Worm (Caenorhabditis elegans) whole organism, L4 larva: ENCODE results near the gene T26H5.4.

Experiments used
- Y105C5A.15 ChIP-seq: fragments of 200-800 bp; sonication (Bioruptor generic); IDR thresholded peaks from 2 replicates; pipeline ENCODE4 v1.3.6; 2022; ENCODE audit warnings: missing genetic modification characterization, missing compliant biosample characterization
- Y5F2A.4 ChIP-seq: fragments of 200-800 bp; sonication (Bioruptor generic); optimal IDR thresholded peaks from 2 replicates; lab custom pipeline; 2018; ENCODE audit warnings: mild to moderate bottlenecking, missing genetic modification characterization, missing compliant biosample characterization
- Y75B8A.6 ChIP-seq: fragments of 200-800 bp; sonication (Bioruptor generic); IDR thresholded peaks from 2 replicates; pipeline ENCODE4 v1.3.6; 2022; ENCODE audit warnings: missing genetic modification reagents, missing genetic modification characterization, missing compliant biosample characterization
- ZK337.2 ChIP-seq: fragments of 200-800 bp; sonication (Bioruptor generic); IDR thresholded peaks from 2 replicates; pipeline ENCODE4 v1.3.6; 2022; ENCODE audit warnings: missing genetic modification reagents, missing genetic modification characterization, missing compliant biosample characterization
- aly-2 ChIP-seq: sonication (generic microtip); optimal IDR thresholded peaks from 2 replicates; lab custom pipeline; 2018; ENCODE audit warnings: missing biosample characterization, missing genetic modification characterization
- attf-4 ChIP-seq: sonication (generic microtip); optimal IDR thresholded peaks from 3 replicates; lab custom pipeline; 2017; ENCODE audit warnings: missing biosample characterization, missing genetic modification characterization
- ceh-28 ChIP-seq: fragments of 150-350 bp; optimal IDR thresholded peaks from 2 replicates; lab custom pipeline; 2014; ENCODE audit warnings: missing biosample characterization, missing genetic modification reagents, missing genetic modification characterization
- ceh-32 ChIP-seq: sonication (generic microtip); optimal IDR thresholded peaks from 2 replicates; lab custom pipeline; 2016; ENCODE audit warnings: mild to moderate bottlenecking, missing genetic modification characterization, missing compliant biosample characterization; ENCODE audit not compliant: poor library complexity
- dmd-9 ChIP-seq: fragments of 200-800 bp; sonication (Bioruptor generic); IDR thresholded peaks from 2 replicates; pipeline ENCODE4 v1.3.6; 2022; ENCODE audit warnings: missing genetic modification reagents, missing genetic modification characterization, missing compliant biosample characterization
- duxl-1 ChIP-seq: sonication (generic microtip); optimal IDR thresholded peaks from 2 replicates; lab custom pipeline; 2016; ENCODE audit warnings: mild to moderate bottlenecking, missing genetic modification characterization, moderate library complexity, missing compliant biosample characterization; ENCODE audit not compliant: poor library complexity
- fos-1 ChIP-seq: fragments of 150-350 bp; optimal IDR thresholded peaks from 2 replicates; lab custom pipeline; 2014; ENCODE audit warnings: missing biosample characterization, missing genetic modification characterization
- hif-1 ChIP-seq, 2 experiments: sonication (generic microtip); optimal IDR thresholded peaks; 2 replicates each; lab custom pipeline; 2016 to 2017; ENCODE audit warnings: missing compliant biosample characterization in 2 of 2, missing genetic modification characterization in 2 of 2, missing genetic modification reagents in 2 of 2, missing genotype in 2 of 2, mild to moderate bottlenecking in 1 of 2
- hlh-30 ChIP-seq: sonication (generic microtip); optimal IDR thresholded peaks from 2 replicates; lab custom pipeline; 2017; ENCODE audit warnings: antibody characterized with exemption, mild to moderate bottlenecking, missing genetic modification characterization, missing compliant biosample characterization; ENCODE audit not compliant: insufficient read depth
- hmg-1.1 ChIP-seq: fragments of 200-800 bp; sonication (Bioruptor generic); IDR thresholded peaks from 2 replicates; pipeline ENCODE4 v1.3.6; 2022; ENCODE audit warnings: missing genetic modification reagents, missing genetic modification characterization, missing compliant biosample characterization
- jun-1 ChIP-seq: fragments of 150-350 bp; optimal IDR thresholded peaks from 2 replicates; lab custom pipeline; 2014; ENCODE audit warnings: missing biosample characterization, missing genetic modification reagents, missing genetic modification characterization
- lin-13 ChIP-seq: fragments of 150-350 bp; optimal IDR thresholded peaks from 2 replicates; lab custom pipeline; 2014; ENCODE audit warnings: missing biosample characterization, missing genetic modification reagents, missing genetic modification characterization
- lin-15B ChIP-seq: fragments of 150-350 bp; sonication (generic microtip); optimal IDR thresholded peaks from 3 replicates; lab custom pipeline; 2014; ENCODE audit warnings: missing biosample characterization, missing genetic modification characterization
- lin-38 ChIP-seq: fragments of 200-800 bp; sonication (Bioruptor generic); IDR thresholded peaks from 2 replicates; pipeline ENCODE4 v1.3.6; 2022; ENCODE audit warnings: missing genetic modification reagents, missing genetic modification characterization, missing compliant biosample characterization
- lin-39 ChIP-seq: fragments of 150-350 bp; optimal IDR thresholded peaks from 2 replicates; lab custom pipeline; 2014; ENCODE audit warnings: missing biosample characterization, missing genetic modification reagents, missing genetic modification characterization
- madf-5 ChIP-seq, 2 experiments: fragments of 200-800 bp; sonication (Bioruptor generic); IDR thresholded peaks; 2 replicates each; pipeline ENCODE4 v1.3.6; 2022; ENCODE audit warnings: missing compliant biosample characterization in 2 of 2, missing genetic modification characterization in 2 of 2
- madf-9 ChIP-seq: fragments of 200-800 bp; sonication (Bioruptor generic); conservative IDR thresholded peaks from 2 replicates; pipeline ENCODE4 v1.3.6; 2022; ENCODE audit warnings: missing genetic modification reagents, missing genetic modification characterization, missing compliant biosample characterization
- mdl-1 ChIP-seq, 2 experiments: fragments of 150-350 bp in 1 of 2; sonication (generic microtip) in 1 of 2; optimal IDR thresholded peaks; 2 replicates each; lab custom pipeline; 2014 to 2017; ENCODE audit warnings: missing biosample characterization in 2 of 2, missing genetic modification characterization in 2 of 2
- mep-1 ChIP-seq: fragments of 150-350 bp; sonication (generic microtip); optimal IDR thresholded peaks from 3 replicates; lab custom pipeline; 2014; ENCODE audit warnings: missing biosample characterization, missing genetic modification characterization
- mxl-2 ChIP-seq: fragments of 200-800 bp; sonication (Bioruptor generic); conservative IDR thresholded peaks from 2 replicates; pipeline ENCODE4 v1.3.6; 2022; ENCODE audit warnings: missing genetic modification reagents, missing genetic modification characterization, missing compliant biosample characterization
- mxl-3 ChIP-seq: fragments of 200-800 bp; sonication (Bioruptor generic); optimal IDR thresholded peaks from 2 replicates; lab custom pipeline; 2018; ENCODE audit warnings: mild to moderate bottlenecking, missing genetic modification characterization, missing compliant biosample characterization
- nhr-102 ChIP-seq: sonication (generic microtip); optimal IDR thresholded peaks from 2 replicates; lab custom pipeline; 2016; ENCODE audit warnings: mild to moderate bottlenecking, missing genetic modification characterization, moderate library complexity, missing compliant biosample characterization
- nhr-11 ChIP-seq: fragments of 150-350 bp; optimal IDR thresholded peaks from 2 replicates; lab custom pipeline; 2014; ENCODE audit warnings: missing biosample characterization, missing genetic modification characterization
- nhr-48 ChIP-seq: sonication (generic microtip); optimal IDR thresholded peaks from 2 replicates; lab custom pipeline; 2016; ENCODE audit warnings: mild to moderate bottlenecking, missing genetic modification characterization, missing compliant biosample characterization
- nhr-6 ChIP-seq: fragments of 150-350 bp; optimal IDR thresholded peaks from 2 replicates; lab custom pipeline; 2014; ENCODE audit warnings: missing biosample characterization, missing genetic modification characterization
- nhr-77 ChIP-seq: fragments of 150-350 bp; optimal IDR thresholded peaks from 2 replicates; lab custom pipeline; 2014; ENCODE audit warnings: missing biosample characterization, missing genetic modification characterization
- sdz-12 ChIP-seq: fragments of 200-800 bp; sonication (Bioruptor generic); optimal IDR thresholded peaks from 2 replicates; lab custom pipeline; 2018; ENCODE audit warnings: mild to moderate bottlenecking, missing genetic modification characterization, missing compliant biosample characterization
- snpc-4 ChIP-seq: fragments of 150-350 bp; optimal IDR thresholded peaks from 2 replicates; lab custom pipeline; 2014; ENCODE audit warnings: missing biosample characterization, missing genetic modification characterization
- tag-97 ChIP-seq: fragments of 200-800 bp; sonication (Bioruptor generic); IDR thresholded peaks from 2 replicates; pipeline ENCODE4 v1.3.6; 2022; ENCODE audit warnings: missing genetic modification characterization, missing compliant biosample characterization
- tra-1 ChIP-seq: fragments of 200-800 bp; sonication (Bioruptor generic); IDR thresholded peaks from 2 replicates; pipeline ENCODE4 v1.3.6; 2022; ENCODE audit warnings: missing genetic modification reagents, missing genetic modification characterization, missing compliant biosample characterization
- unc-130 ChIP-seq: sonication (generic microtip); optimal IDR thresholded peaks from 2 replicates; lab custom pipeline; 2016; ENCODE audit warnings: missing genetic modification reagents, missing genetic modification characterization, missing compliant biosample characterization
- unc-39 ChIP-seq: sonication (generic microtip); optimal IDR thresholded peaks from 2 replicates; lab custom pipeline; 2017; ENCODE audit warnings: missing biosample characterization, missing genetic modification characterization
- zfp-2 ChIP-seq: sonication (generic microtip); optimal IDR thresholded peaks from 2 replicates; lab custom pipeline; 2016; ENCODE audit warnings: mild to moderate bottlenecking, missing genetic modification characterization, missing compliant biosample characterization
- zfp-3 ChIP-seq: fragments of 200-800 bp; sonication (Bioruptor generic); conservative IDR thresholded peaks from 2 replicates; pipeline ENCODE4 v1.3.6; 2022; ENCODE audit warnings: missing genetic modification reagents, missing genetic modification characterization, missing compliant biosample characterization
- zip-11 ChIP-seq: fragments of 200-800 bp; sonication (Bioruptor generic); IDR thresholded peaks from 2 replicates; pipeline ENCODE4 v1.3.6; 2022; ENCODE audit warnings: missing genetic modification characterization, missing compliant biosample characterization
- ztf-11 ChIP-seq: fragments of 150-350 bp; optimal IDR thresholded peaks from 2 replicates; lab custom pipeline; 2014; ENCODE audit warnings: missing biosample characterization, missing genetic modification characterization
- ztf-7 ChIP-seq: fragments of 150-350 bp; optimal IDR thresholded peaks from 2 replicates; lab custom pipeline; 2014; ENCODE audit warnings: missing biosample characterization, missing genetic modification characterization

T26H5.4 gene

ce11 chrV:15497731-15498130, 49.2 kb upstream of the T26H5.4 start (continued):
- no peak for TF ChIP-seq Y5F2A.4 (GFP tag; lab: Kevin White, UChicago)
- no peak for TF ChIP-seq mxl-2 (GFP tag; lab: Robert Waterston, UW)
- TF ChIP-seq tra-1: no peak
- no peak for TF ChIP-seq sdz-12
- no peak for TF ChIP-seq hmg-1.1
- TF ChIP-seq unc-39 (tag; lab: Kevin White, UChicago): no peak
- no peak for TF ChIP-seq lin-39
- TF ChIP-seq aly-2 (tag; lab: Kevin White, UChicago): no peak
- no peak for TF ChIP-seq ceh-32 (tag; lab: Kevin White, UChicago)
- no peak for TF ChIP-seq lin-38
- peak; percentile 56 for TF ChIP-seq jun-1 (tag; lab: Kevin White, UChicago)
- peak; percentile 71 for TF ChIP-seq nhr-48 (tag; lab: Kevin White, UChicago)
- no peak for TF ChIP-seq Y105C5A.15

ce11 chrV:15495169-15495568, 46.7 kb upstream of the T26H5.4 start, which contains the start of gene srh-219:
Gene srh-219, plus strand, starts transcription at chrV:15495469.
- TF ChIP-seq mdl-1 (tag; optimal IDR thresholded peaks at IDR 0.05; lab: Kevin White, UChicago): no peak
- TF ChIP-seq ceh-32 (tag; lab: Kevin White, UChicago): no peak
- TF ChIP-seq hmg-1.1: no peak
- TF ChIP-seq mep-1 (tag; lab: Kevin White, UChicago): no peak
- no peak for TF ChIP-seq zfp-3 (GFP tag; lab: Robert Waterston, UW)
- no peak for TF ChIP-seq unc-130 (GFP tag; lab: Kevin White, UChicago)
- no peak for TF ChIP-seq zfp-2 (tag; lab: Kevin White, UChicago)
- TF ChIP-seq Y75B8A.6: no peak
- no peak for TF ChIP-seq ceh-28 (tag; lab: Kevin White, UChicago)
- TF ChIP-seq dmd-9 (GFP tag; lab: Robert Waterston, UW): no peak
- TF ChIP-seq duxl-1 (tag; lab: Kevin White, UChicago): no peak
- no peak for TF ChIP-seq Y5F2A.4 (GFP tag; lab: Kevin White, UChicago)
- no peak for TF ChIP-seq lin-13 (GFP tag; lab: Kevin White, UChicago)
- TF ChIP-seq nhr-6: no peak
- TF ChIP-seq ztf-7 (tag; lab: Kevin White, UChicago): no peak
- TF ChIP-seq nhr-102 (tag; lab: Kevin White, UChicago): no peak
- TF ChIP-seq hif-1 (tag; optimal IDR thresholded peaks at IDR 0.05; lab: Kevin White, UChicago): no peak
- no peak for TF ChIP-seq hlh-30 (tag; lab: Kevin White, UChicago)
- TF ChIP-seq lin-15B (tag; lab: Kevin White, UChicago): no peak
- TF ChIP-seq, all 104 proteins: peak for 0

- no peak for TF ChIP-seq ZK337.2
- TF ChIP-seq fos-1 (tag; lab: Kevin White, UChicago): no peak
- no peak for TF ChIP-seq nhr-77 (tag; lab: Kevin White, UChicago)
- no peak for TF ChIP-seq mxl-3 (GFP tag; lab: Kevin White, UChicago)
- no peak for TF ChIP-seq madf-9
- no peak for TF ChIP-seq attf-4 (tag; lab: Kevin White, UChicago)
- TF ChIP-seq nhr-11 (tag; lab: Kevin White, UChicago): no peak
- TF ChIP-seq tag-97: no peak
- no peak for TF ChIP-seq jun-1 (tag; lab: Kevin White, UChicago)
- no peak for TF ChIP-seq zip-11 (GFP tag; lab: Robert Waterston, UW)
- TF ChIP-seq snpc-4: no peak
- TF ChIP-seq ztf-11 (tag; lab: Kevin White, UChicago): no peak
- TF ChIP-seq madf-5 (GFP tag; IDR thresholded peaks at IDR 0.05; lab: Robert Waterston, UW): no peak
Observed at ce11 chrV:15493680-15494079, 45.2 kb upstream of the T26H5.4 start, which contains the start of gene srh-218. Gene srh-218, plus strand, starts transcription at chrV:15493980.
